Worm (Caenorhabditis elegans): ENCODE data around the gene egg-1.
A peak's percentile ranks its signal among the peaks of the same experiment; 100 is the strongest.

The egg-1 gene

DNA sequence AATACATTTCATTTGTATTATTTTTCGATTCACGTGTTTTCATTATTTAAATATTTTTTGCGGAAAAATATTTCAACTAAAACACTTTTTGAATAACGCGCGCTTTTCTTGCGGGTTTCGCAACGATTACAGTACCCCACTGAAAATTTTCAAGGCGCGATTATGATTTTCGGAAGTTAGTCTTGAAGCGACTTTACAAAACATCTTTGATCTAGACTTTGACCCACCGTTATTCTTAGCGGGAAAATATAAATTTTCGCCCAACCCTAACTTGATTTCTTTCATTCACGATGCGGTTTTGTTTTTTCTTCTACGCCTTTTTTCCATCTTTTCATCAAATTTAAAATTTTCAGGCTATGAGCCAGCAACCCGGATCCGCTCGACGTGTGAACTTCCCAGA lies at the start of gene egg-1 (continued):
- TF ChIP-seq hlh-26 (GFP tag; conservative IDR thresholded peaks at IDR 0.05): no peak
- TF ChIP-seq somi-1 (GFP tag; optimal IDR thresholded peaks at IDR 0.05): no peak
- TF ChIP-seq efl-1 (GFP tag; optimal IDR thresholded peaks at IDR 0.05): peak; percentile 98
- TF ChIP-seq snpc-1.1 (tag; optimal IDR thresholded peaks at IDR 0.05; ENCODE audit: insufficient read depth): peak; percentile 21
- TF ChIP-seq die-1 (tag; optimal IDR thresholded peaks at IDR 0.05): no peak
- no peak for TF ChIP-seq ets-4 (GFP tag; optimal IDR thresholded peaks at IDR 0.05)
- no peak for TF ChIP-seq ztf-25 (GFP tag; IDR thresholded peaks at IDR 0.05)
- TF ChIP-seq nfya-1 (tag; optimal IDR thresholded peaks at IDR 0.05; ENCODE audit: borderline replicate concordance, insufficient read depth): no peak
- TF ChIP-seq zfh-2 (GFP tag; conservative IDR thresholded peaks at IDR 0.05): no peak
- TF ChIP-seq bed-2 (GFP tag; IDR thresholded peaks at IDR 0.05): no peak
- peak; percentile 93 for TF ChIP-seq Y95B8A.8 (GFP tag; IDR thresholded peaks at IDR 0.05)
- TF ChIP-seq B0261.1 (tag; optimal IDR thresholded peaks at IDR 0.05): no peak
- TF ChIP-seq Y56A3A.18 (GFP tag; IDR thresholded peaks at IDR 0.05): no peak
- no peak for TF ChIP-seq egl-44 (GFP tag; IDR thresholded peaks at IDR 0.05)
- peak; percentile 63 for TF ChIP-seq athp-1 (tag; optimal IDR thresholded peaks at IDR 0.05)
- TF ChIP-seq ceh-79 (tag; optimal IDR thresholded peaks at IDR 0.05): no peak
- TF ChIP-seq nhr-120 (GFP tag; IDR thresholded peaks at IDR 0.05): no peak
- peak; percentile 83 for TF ChIP-seq rcor-1 (GFP tag; IDR thresholded peaks at IDR 0.05)
- TF ChIP-seq lin-40 (tag; optimal IDR thresholded peaks at IDR 0.05): no peak
- TF ChIP-seq madf-3 (GFP tag; IDR thresholded peaks at IDR 0.05): peak; percentile 83
- TF ChIP-seq ceh-91 (GFP tag; IDR thresholded peaks at IDR 0.05): peak; percentile 96
- peak; percentile 95 for TF ChIP-seq lin-54 (GFP tag; optimal IDR thresholded peaks at IDR 0.05)
- TF ChIP-seq cebp-2 (GFP tag; IDR thresholded peaks at IDR 0.05): no peak
- TF ChIP-seq aptf-3 (GFP tag; IDR thresholded peaks at IDR 0.05): no peak
- peak; percentile 93 for TF ChIP-seq snpc-1.3 (tag; optimal IDR thresholded peaks at IDR 0.05; ENCODE audit: insufficient read depth)
- peak; percentile 61 for TF ChIP-seq hmg-1.2 (GFP tag; IDR thresholded peaks at IDR 0.05)
- TF ChIP-seq rec-8 (tag; optimal IDR thresholded peaks at IDR 0.05): no peak
- peak; percentile 72 for TF ChIP-seq mcd-1 (GFP tag; IDR thresholded peaks at IDR 0.05)
- TF ChIP-seq nhr-90 (tag; optimal IDR thresholded peaks at IDR 0.05): no peak
- no peak for TF ChIP-seq chd-7 (tag; optimal IDR thresholded peaks at IDR 0.05)
- 0 out of 2 replicates have a peak, but pooled peaks have one; percentile 59 for TF ChIP-seq ekl-4 (GFP tag; IDR thresholded peaks at IDR 0.05)
- TF ChIP-seq hmg-20 (GFP tag; IDR thresholded peaks at IDR 0.05): no peak
- no peak for TF ChIP-seq nhr-80 (tag; optimal IDR thresholded peaks at IDR 0.05)
- TF ChIP-seq hrde-1 (tag; optimal IDR thresholded peaks at IDR 0.05; ENCODE audit: borderline replicate concordance): peak; percentile 8
- no peak for TF ChIP-seq akir-1 (GFP tag; optimal IDR thresholded peaks at IDR 0.05)
- peak; percentile 52; the same call in 1 of the 2 replicates for TF ChIP-seq lir-1 (GFP tag; conservative IDR thresholded peaks at IDR 0.05)
- no peak for TF ChIP-seq F39B2.1 (GFP tag; IDR thresholded peaks at IDR 0.05)
- TF ChIP-seq ZK185.1 (tag; optimal IDR thresholded peaks at IDR 0.05; ENCODE audit: poor library complexity, severe bottlenecking): no peak
- no peak for TF ChIP-seq ceh-40 (GFP tag; IDR thresholded peaks at IDR 0.05)
- TF ChIP-seq Y67H2A.10 (GFP tag; conservative IDR thresholded peaks at IDR 0.05): no peak
- TF ChIP-seq lin-26 (GFP tag; IDR thresholded peaks at IDR 0.05): no peak
- peak; percentile 92 for TF ChIP-seq F49E8.2 (tag; optimal IDR thresholded peaks at IDR 0.05; ENCODE audit: insufficient read depth)
- TF ChIP-seq B0019.2 (GFP tag; conservative IDR thresholded peaks at IDR 0.05): peak; percentile 78
- TF ChIP-seq egl-18 (GFP tag; IDR thresholded peaks at IDR 0.05): no peak
- no peak for TF ChIP-seq sdz-38 (tag; optimal IDR thresholded peaks at IDR 0.05)
- TF ChIP-seq ztf-18 (tag; optimal IDR thresholded peaks at IDR 0.05): peak; percentile 74
- no peak for TF ChIP-seq ztf-3 (GFP tag; optimal IDR thresholded peaks at IDR 0.05)
- TF ChIP-seq rpc-1 (optimal IDR thresholded peaks at IDR 0.05): no peak
- TF ChIP-seq rpc-1 (tag; optimal IDR thresholded peaks at IDR 0.05): no peak
